Worm (Caenorhabditis elegans): Measurements from ENCODE around the gene cyn-16.
A peak's percentile ranks its signal among the peaks of the same experiment; 100 is the strongest.

Gene cyn-16

DNA sequence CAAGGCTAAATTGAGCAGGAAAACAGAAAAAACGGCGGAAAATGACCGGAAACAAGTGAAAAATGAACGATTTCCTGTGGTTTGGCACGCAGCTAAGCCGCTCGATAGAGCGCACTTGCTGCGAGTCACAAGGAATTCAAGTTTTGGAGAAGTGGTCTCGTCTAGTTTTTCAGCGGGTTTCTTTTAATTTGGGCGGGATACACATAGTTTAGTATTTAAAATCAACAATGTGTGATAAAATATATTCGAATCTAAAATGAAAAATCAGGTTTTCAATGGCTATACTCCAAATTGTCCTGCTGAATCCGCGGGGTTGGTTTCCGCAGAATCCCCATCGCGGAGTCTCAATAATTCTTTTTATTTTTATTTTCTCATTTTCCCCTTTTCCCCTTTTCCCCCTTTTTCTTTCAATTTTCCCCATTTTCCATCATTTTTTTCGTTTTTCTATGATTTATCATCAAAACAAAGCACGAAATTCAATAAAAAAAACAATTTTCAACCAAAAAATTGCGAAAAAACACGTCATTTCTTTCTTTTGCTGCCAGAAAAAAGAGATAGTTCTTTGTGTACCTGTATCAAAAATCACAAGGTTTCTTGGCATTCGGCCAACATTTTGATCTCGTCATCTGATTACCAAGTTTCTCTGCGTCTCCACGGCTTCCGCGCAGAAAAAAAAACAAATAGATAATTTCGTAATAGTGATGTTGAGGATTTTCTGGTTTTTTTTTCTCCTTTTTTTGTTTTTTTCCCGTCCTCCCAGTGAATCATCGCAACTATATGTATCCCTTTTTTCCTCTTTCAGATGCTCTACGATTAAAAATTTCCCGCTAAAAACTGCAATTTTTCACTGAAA, 5.8 kb upstream of the cyn-16 start, which contains the start of gene ippk-1 (continued):
- no peak for TF ChIP-seq aly-2 (tag; optimal IDR thresholded peaks at IDR 0.05)
- TF ChIP-seq ztf-11 (tag; optimal IDR thresholded peaks at IDR 0.05), result no peak
- TF ChIP-seq lsy-12 (tag; optimal IDR thresholded peaks at IDR 0.05), result no peak
- peak; percentile 57 for TF ChIP-seq pha-4 (tag; optimal IDR thresholded peaks at IDR 0.05)
- TF ChIP-seq egl-5 (tag; optimal IDR thresholded peaks at IDR 0.05), result peak; percentile 82
- TF ChIP-seq mml-1 (tag; optimal IDR thresholded peaks at IDR 0.05), result no peak
- no peak for TF ChIP-seq daf-12 (tag; optimal IDR thresholded peaks at IDR 0.05)
- TF ChIP-seq zag-1 (tag; optimal IDR thresholded peaks at IDR 0.05), result no peak
- no peak for TF ChIP-seq sea-2 (GFP tag; optimal IDR thresholded peaks at IDR 0.05)

DNA sequence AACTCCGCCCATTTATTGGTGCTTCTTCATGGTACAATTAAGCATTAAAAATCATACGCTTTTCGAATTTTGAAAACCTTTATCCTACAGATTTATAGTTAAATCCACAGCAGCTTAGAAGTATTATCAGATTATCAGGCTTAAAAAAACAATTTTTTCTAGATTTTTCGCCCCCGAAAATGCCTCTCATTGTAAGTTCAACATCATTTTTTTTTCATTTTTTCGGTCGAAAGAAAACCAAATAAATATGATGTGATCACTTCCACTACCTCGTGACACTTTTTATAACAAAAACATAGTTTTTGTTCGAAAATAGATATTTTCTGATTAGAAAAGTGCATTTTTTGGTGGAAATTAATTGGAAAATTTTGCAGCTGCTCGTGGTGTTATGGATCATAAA, 4.6 kb upstream of the cyn-16 start:
- TF ChIP-seq jun-1 (tag; optimal IDR thresholded peaks at IDR 0.05), result no peak
- peak; percentile 25 for TF ChIP-seq pha-4 (tag; optimal IDR thresholded peaks at IDR 0.05)

DNA sequence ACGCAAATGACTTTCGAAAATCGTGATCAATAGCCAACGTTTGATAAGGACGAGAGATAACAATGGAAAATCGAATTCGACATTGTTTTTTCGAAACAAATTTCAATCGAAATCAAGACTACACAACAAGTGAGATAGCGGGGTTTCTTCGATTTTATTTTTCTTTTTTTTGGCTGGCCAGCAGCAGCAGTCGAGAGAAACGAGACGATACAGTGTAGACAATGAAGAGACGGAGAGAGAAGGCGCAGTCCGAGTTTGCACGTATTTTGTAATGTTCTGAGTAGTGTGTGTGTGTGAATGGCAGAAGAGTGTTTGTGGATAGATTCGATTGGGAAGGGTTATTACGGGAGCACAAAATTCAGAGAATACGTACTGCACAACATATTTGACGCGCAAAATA, 3.6 kb upstream of the cyn-16 start:
- TF ChIP-seq nhr-43 (tag; optimal IDR thresholded peaks at IDR 0.05; ENCODE audit: poor library complexity, severe bottlenecking), result peak; percentile 3
- TF ChIP-seq jun-1 (tag; optimal IDR thresholded peaks at IDR 0.05), result peak; percentile 30
- peak; percentile 66 for TF ChIP-seq lin-39 (tag; optimal IDR thresholded peaks at IDR 0.05)
- no peak for TF ChIP-seq aly-2 (tag; optimal IDR thresholded peaks at IDR 0.05)
- no peak for TF ChIP-seq mdl-1 (tag; optimal IDR thresholded peaks at IDR 0.05)
- TF ChIP-seq zag-1 (tag; optimal IDR thresholded peaks at IDR 0.05), result no peak
- no peak for TF ChIP-seq ZK546.5 (tag; optimal IDR thresholded peaks at IDR 0.05)
- TF ChIP-seq nhr-11 (tag; optimal IDR thresholded peaks at IDR 0.05), result no peak
- no peak for TF ChIP-seq nhr-28 (tag; optimal IDR thresholded peaks at IDR 0.05)
- no peak for TF ChIP-seq daf-12 (tag; optimal IDR thresholded peaks at IDR 0.05)
- no peak for TF ChIP-seq nhr-12 (tag; optimal IDR thresholded peaks at IDR 0.05)
- peak; percentile 80 for TF ChIP-seq ama-1 (optimal IDR thresholded peaks at IDR 0.05)
- TF ChIP-seq hmg-11 (tag; optimal IDR thresholded peaks at IDR 0.05), result peak; percentile 80
- TF ChIP-seq lin-15B (tag; optimal IDR thresholded peaks at IDR 0.05), result peak; percentile 68
- no peak for TF ChIP-seq ztf-4 (tag; optimal IDR thresholded peaks at IDR 0.05)
- TF ChIP-seq tbx-2 (tag; optimal IDR thresholded peaks at IDR 0.05), result no peak
- TF ChIP-seq nhr-76 (tag; optimal IDR thresholded peaks at IDR 0.05), result no peak
- peak; percentile 90 for TF ChIP-seq elt-2 (tag; optimal IDR thresholded peaks at IDR 0.05)
- no peak for TF ChIP-seq unc-62 (GFP tag; optimal IDR thresholded peaks at IDR 0.05)
- TF ChIP-seq nhr-25 (tag; optimal IDR thresholded peaks at IDR 0.05), result no peak
- TF ChIP-seq snpc-4 (tag; optimal IDR thresholded peaks at IDR 0.05), result peak; percentile 27
- TF ChIP-seq ztf-11 (tag; optimal IDR thresholded peaks at IDR 0.05), result no peak
- TF ChIP-seq nhr-23 (tag; optimal IDR thresholded peaks at IDR 0.05), result no peak
- no peak for TF ChIP-seq elt-3 (tag; optimal IDR thresholded peaks at IDR 0.05)
- peak; percentile 90 for TF ChIP-seq pqm-1 (tag; optimal IDR thresholded peaks at IDR 0.05)
- no peak for TF ChIP-seq ceh-82 (tag; optimal IDR thresholded peaks at IDR 0.05)
- TF ChIP-seq sea-2 (GFP tag; optimal IDR thresholded peaks at IDR 0.05), result no peak
- no peak for TF ChIP-seq lsy-12 (tag; optimal IDR thresholded peaks at IDR 0.05)
- TF ChIP-seq nhr-77 (tag; optimal IDR thresholded peaks at IDR 0.05), result no peak
- peak; percentile 10 for TF ChIP-seq ceh-28 (tag; optimal IDR thresholded peaks at IDR 0.05)
- TF ChIP-seq pha-4 (tag; optimal IDR thresholded peaks at IDR 0.05), result peak; percentile 73
- no peak for TF ChIP-seq skn-1 (tag; optimal IDR thresholded peaks at IDR 0.05)
- no peak for TF ChIP-seq fkh-10 (GFP tag; optimal IDR thresholded peaks at IDR 0.05)
- no peak for TF ChIP-seq unc-39 (tag; optimal IDR thresholded peaks at IDR 0.05)
- peak; percentile 77 for TF ChIP-seq nfya-1 (tag; optimal IDR thresholded peaks at IDR 0.05; ENCODE audit: insufficient read depth)

ce11 chrII:12039039-12039438, 2.5 kb upstream of the cyn-16 start, which contains the start of gene tpi-1:
Gene tpi-1, minus strand, starts transcription at chrII:12039139.
- TF ChIP-seq aly-2 (tag; optimal IDR thresholded peaks at IDR 0.05) (no peak), eor-1 (tag; optimal IDR thresholded peaks at IDR 0.05) (no peak), fkh-2 (tag; optimal IDR thresholded peaks at IDR 0.05) (no peak), nhr-67 (tag; optimal IDR thresholded peaks at IDR 0.05) (no peak), egl-27 (tag; optimal IDR thresholded peaks at IDR 0.05) (no peak), fos-1 (tag; optimal IDR thresholded peaks at IDR 0.05) (no peak), daf-12 (tag; optimal IDR thresholded peaks at IDR 0.05) (no peak), tbx-2 (tag; optimal IDR thresholded peaks at IDR 0.05) (no peak), elt-1 (tag; optimal IDR thresholded peaks at IDR 0.05) (no peak), nhr-76 (tag; optimal IDR thresholded peaks at IDR 0.05) (no peak), nhr-11 (tag; optimal IDR thresholded peaks at IDR 0.05) (no peak), nhr-25 (tag; optimal IDR thresholded peaks at IDR 0.05) (no peak), nhr-28 (tag; optimal IDR thresholded peaks at IDR 0.05) (no peak), ama-1 (optimal IDR thresholded peaks at IDR 0.05) (no peak), R02D3.7 (tag; optimal IDR thresholded peaks at IDR 0.05) (no peak), hmg-11 (tag; optimal IDR thresholded peaks at IDR 0.05) (no peak), nhr-43 (tag; optimal IDR thresholded peaks at IDR 0.05; ENCODE audit: poor library complexity, severe bottlenecking) (no peak), lin-39 (tag; optimal IDR thresholded peaks at IDR 0.05) (no peak), mml-1 (tag; optimal IDR thresholded peaks at IDR 0.05) (no peak)
